Worm (Caenorhabditis elegans): ENCODE results near the gene ndus-8.

Gene ndus-8

ce11 chrIII:7253669-7254068 is 19.7 kb upstream of the ndus-8 start:
- TF ChIP-seq nhr-20 (tag; optimal IDR thresholded peaks at IDR 0.05) (no peak), fkh-10 (GFP tag; optimal IDR thresholded peaks at IDR 0.05) (peak; percentile 78), lin-14 (GFP tag; optimal IDR thresholded peaks at IDR 0.05) (peak; percentile 72), nhr-90 (tag; optimal IDR thresholded peaks at IDR 0.05; ENCODE audit: poor library complexity) (no peak), mep-1 (tag; optimal IDR thresholded peaks at IDR 0.05) (no peak), grh-1 (GFP tag; IDR thresholded peaks at IDR 0.05) (no peak), alr-1 (tag; optimal IDR thresholded peaks at IDR 0.05; ENCODE audit: borderline replicate concordance) (no peak), ces-1 (GFP tag; optimal IDR thresholded peaks at IDR 0.05) (peak; percentile 82), ceh-8 (GFP tag; optimal IDR thresholded peaks at IDR 0.05) (no peak), unc-30 (tag; optimal IDR thresholded peaks at IDR 0.05) (no peak), unc-130 (tag; optimal IDR thresholded peaks at IDR 0.05) (no peak), sup-37 (GFP tag; optimal IDR thresholded peaks at IDR 0.05) (no peak), ceh-82 (tag; optimal IDR thresholded peaks at IDR 0.05) (no peak), nhr-77 (tag; optimal IDR thresholded peaks at IDR 0.05) (no peak)

- TF ChIP-seq lin-13 (GFP tag; optimal IDR thresholded peaks at IDR 0.05) (no peak), unc-86 (tag; optimal IDR thresholded peaks at IDR 0.05) (no peak), nhr-47 (tag; optimal IDR thresholded peaks at IDR 0.05) (no peak), lsy-2 (tag; optimal IDR thresholded peaks at IDR 0.05) (no peak), ceh-63 (GFP tag; optimal IDR thresholded peaks at IDR 0.05) (no peak), skn-1 (tag; optimal IDR thresholded peaks at IDR 0.05) (no peak), nhr-90 (tag; optimal IDR thresholded peaks at IDR 0.05; ENCODE audit: poor library complexity) (no peak), zag-1 (tag; optimal IDR thresholded peaks at IDR 0.05) (no peak), C16A3.4 (tag; optimal IDR thresholded peaks at IDR 0.05) (no peak), isw-1 (GFP tag; IDR thresholded peaks at IDR 0.05) (no peak)
Measured at ce11 chrIII:7247740-7248139, 13.7 kb upstream of the ndus-8 start, which contains the start of gene zmp-6. Gene zmp-6, minus strand, starts transcription at chrIII:7247840.

- TF ChIP-seq unc-62 (GFP tag; optimal IDR thresholded peaks at IDR 0.05), result no peak
- TF ChIP-seq nhr-47 (tag; optimal IDR thresholded peaks at IDR 0.05), result peak; percentile 3
Measured at ce11 chrIII:7246389-7246788, 12.4 kb upstream of the ndus-8 start.

- TF ChIP-seq nhr-85 (tag), result no peak
- no peak for TF ChIP-seq Y116A8C.19 (tag; optimal IDR thresholded peaks at IDR 0.05; ENCODE audit: borderline replicate concordance)
- TF ChIP-seq snu-23 (GFP tag; optimal IDR thresholded peaks at IDR 0.05), result no peak
- TF ChIP-seq tlp-1 (tag; optimal IDR thresholded peaks at IDR 0.05), result no peak
- peak; percentile 58 for TF ChIP-seq fkh-8 (tag; optimal IDR thresholded peaks at IDR 0.05)
- no peak for TF ChIP-seq nhr-90 (tag; optimal IDR thresholded peaks at IDR 0.05; ENCODE audit: poor library complexity)
- peak; percentile 49 for TF ChIP-seq nhr-71 (tag; optimal IDR thresholded peaks at IDR 0.05)
- TF ChIP-seq skn-1 (tag; optimal IDR thresholded peaks at IDR 0.05), result no peak
- no peak for TF ChIP-seq mep-1 (tag; optimal IDR thresholded peaks at IDR 0.05)
- TF ChIP-seq ceh-8 (GFP tag; optimal IDR thresholded peaks at IDR 0.05), result peak; percentile 77
- TF ChIP-seq C04F5.9 (tag; optimal IDR thresholded peaks at IDR 0.05), result no peak
- no peak for TF ChIP-seq dsc-1 (tag; optimal IDR thresholded peaks at IDR 0.05)
- TF ChIP-seq nhr-47 (tag; optimal IDR thresholded peaks at IDR 0.05), result peak; percentile 34
Measured at ce11 chrIII:7242988-7243387, 9.0 kb upstream of the ndus-8 start, which contains the start of gene osm-10. Gene osm-10, plus strand, starts transcription at chrIII:7243280.

ce11 chrIII:7241065-7241464 is 7.1 kb upstream of the ndus-8 start, which contains the start of gene ztf-31:
Gene ztf-31, plus strand, starts transcription at chrIII:7241365.
- TF ChIP-seq ces-1 (GFP tag; optimal IDR thresholded peaks at IDR 0.05), result no peak

DNA sequence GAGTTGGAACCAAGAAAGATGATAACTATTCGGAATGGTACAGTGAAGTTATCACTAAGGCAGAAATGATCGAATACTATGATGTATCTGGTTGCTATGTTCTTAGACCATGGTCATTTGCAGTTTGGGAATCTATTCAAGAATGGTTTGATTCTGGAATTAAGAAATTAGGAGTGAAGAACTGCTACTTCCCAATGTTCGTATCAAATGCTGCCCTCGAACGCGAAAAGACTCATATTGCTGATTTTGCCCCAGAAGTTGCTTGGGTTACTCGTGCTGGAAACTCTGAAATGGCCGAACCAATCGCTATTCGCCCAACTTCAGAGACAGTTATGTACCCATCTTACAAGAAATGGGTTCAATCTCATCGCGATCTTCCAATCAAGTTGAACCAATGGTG is 5.4 kb upstream of the ndus-8 start:
- TF ChIP-seq C34B4.2 (tag; optimal IDR thresholded peaks at IDR 0.05), result no peak
- TF ChIP-seq sup-37 (GFP tag; optimal IDR thresholded peaks at IDR 0.05), result no peak
- TF ChIP-seq zip-4 (GFP tag; optimal IDR thresholded peaks at IDR 0.05), result no peak
- TF ChIP-seq nhr-19 (GFP tag; conservative IDR thresholded peaks at IDR 0.05), result no peak
- no peak for TF ChIP-seq unc-86 (tag; optimal IDR thresholded peaks at IDR 0.05)
- no peak for TF ChIP-seq mdl-1 (tag; optimal IDR thresholded peaks at IDR 0.05)
- TF ChIP-seq ceh-88 (GFP tag; IDR thresholded peaks at IDR 0.05), result no peak
- TF ChIP-seq fkh-8 (tag; optimal IDR thresholded peaks at IDR 0.05), result no peak
- no peak for TF ChIP-seq tlp-1 (tag; optimal IDR thresholded peaks at IDR 0.05)
- TF ChIP-seq snu-23 (GFP tag; optimal IDR thresholded peaks at IDR 0.05), result no peak
- no peak for TF ChIP-seq nhr-237 (tag; optimal IDR thresholded peaks at IDR 0.05)
- TF ChIP-seq ceh-8 (GFP tag; optimal IDR thresholded peaks at IDR 0.05), result no peak
- no peak for TF ChIP-seq lsy-2 (tag; optimal IDR thresholded peaks at IDR 0.05)

Measured in whole organism, L1 larva.